Fruit fly (Drosophila melanogaster) whole organism, embryonic: ENCODE results near the gene Ilk.

Experiments used
- Atf-2 ChIP-seq: fragments of 200-800 bp; sonication (Bioruptor generic); optimal IDR thresholded peaks from 2 replicates; lab custom pipeline; 2016; ENCODE audit warnings: missing biosample characterization, missing genetic modification characterization
- Atf3 ChIP-seq: fragments of 200-800 bp; sonication (Bioruptor generic); optimal IDR thresholded peaks from 3 replicates; lab custom pipeline; 2016; ENCODE audit warnings: missing biosample characterization, missing genetic modification characterization
- CG10321 ChIP-seq: fragments of 200-800 bp; sonication (Bioruptor generic); IDR thresholded peaks from 2 replicates; pipeline ENCODE4 v1.3.6; 2022; ENCODE audit warnings: missing biosample characterization, missing genetic modification characterization
- CG10543 ChIP-seq: fragments of 200-800 bp; sonication (Bioruptor generic); optimal IDR thresholded peaks from 3 replicates; lab custom pipeline; 2017; ENCODE audit warnings: missing biosample characterization, mild to moderate bottlenecking, missing genetic modification characterization, moderate library complexity
- CG11093 ChIP-seq: fragments of 200-800 bp; sonication (Bioruptor generic); IDR thresholded peaks from 3 replicates; pipeline ENCODE4 v1.3.6; 2022; ENCODE audit warnings: missing biosample characterization, missing genetic modification characterization
- CG12219 ChIP-seq: fragments of 200-800 bp; sonication (Bioruptor generic); optimal IDR thresholded peaks from 3 replicates; lab custom pipeline; 2018; ENCODE audit warnings: missing biosample characterization, mild to moderate bottlenecking, missing genetic modification characterization
- CG14710 ChIP-seq: fragments of 200-800 bp; sonication (Bioruptor generic); optimal IDR thresholded peaks from 3 replicates; lab custom pipeline; 2019; ENCODE audit warnings: missing biosample characterization, mild to moderate bottlenecking, missing genetic modification characterization, moderate library complexity
- CG15696 ChIP-seq: fragments of 200-800 bp; sonication (Bioruptor generic); optimal IDR thresholded peaks from 2 replicates; lab custom pipeline; 2019; ENCODE audit warnings: missing biosample characterization, mild to moderate bottlenecking, missing genetic modification characterization, moderate library complexity
- CG17802 ChIP-seq: fragments of 200-800 bp; sonication (Bioruptor generic); optimal IDR thresholded peaks from 2 replicates; lab custom pipeline; 2018; ENCODE audit warnings: missing biosample characterization, mild to moderate bottlenecking, missing genetic modification characterization, moderate library complexity
- CG17912 ChIP-seq: fragments of 200-800 bp; sonication (Bioruptor generic); optimal IDR thresholded peaks from 2 replicates; lab custom pipeline; 2018; ENCODE audit warnings: missing biosample characterization, mild to moderate bottlenecking, missing genetic modification characterization
- CG18599 ChIP-seq: fragments of 200-800 bp; sonication (Bioruptor generic); optimal IDR thresholded peaks from 3 replicates; lab custom pipeline; 2017; ENCODE audit warnings: missing biosample characterization, missing genetic modification characterization, mild to moderate bottlenecking, moderate library complexity, missing genetic modification reagents
- CG30403 ChIP-seq: fragments of 200-800 bp; sonication (Bioruptor generic); optimal IDR thresholded peaks from 3 replicates; lab custom pipeline; 2016; ENCODE audit warnings: missing biosample characterization, missing genetic modification characterization
- CG30431 ChIP-seq: fragments of 200-800 bp; sonication (Bioruptor generic); optimal IDR thresholded peaks from 2 replicates; lab custom pipeline; 2017; ENCODE audit warnings: missing biosample characterization, missing genetic modification characterization
- CG33557 ChIP-seq: fragments of 200-800 bp; sonication (Bioruptor generic); optimal IDR thresholded peaks from 2 replicates; lab custom pipeline; 2019; ENCODE audit warnings: missing biosample characterization, mild to moderate bottlenecking, missing genetic modification characterization, moderate library complexity
- CG7928 ChIP-seq: fragments of 200-800 bp; sonication (Bioruptor generic); optimal IDR thresholded peaks from 2 replicates; lab custom pipeline; 2017; ENCODE audit warnings: missing biosample characterization, mild to moderate bottlenecking, missing genetic modification characterization
- CG8281 ChIP-seq: fragments of 200-800 bp; sonication (Bioruptor generic); optimal IDR thresholded peaks from 2 replicates; lab custom pipeline; 2018; ENCODE audit warnings: missing biosample characterization, mild to moderate bottlenecking, missing genetic modification characterization, moderate library complexity
- CG8765 ChIP-seq: fragments of 200-800 bp; sonication (Bioruptor generic); IDR thresholded peaks from 2 replicates; pipeline ENCODE4 v1.3.6; 2022; ENCODE audit warnings: missing biosample characterization, missing genetic modification characterization
- CG8944 ChIP-seq: fragments of 200-800 bp; sonication (Bioruptor generic); optimal IDR thresholded peaks from 3 replicates; lab custom pipeline; 2016; ENCODE audit warnings: missing biosample characterization, missing genetic modification characterization
- CG9817 ChIP-seq: fragments of 200-800 bp; sonication (Bioruptor generic); optimal IDR thresholded peaks from 2 replicates; lab custom pipeline; 2018; ENCODE audit warnings: missing biosample characterization, mild to moderate bottlenecking, missing genetic modification characterization, moderate library complexity
- CHES-1-like ChIP-seq: fragments of 200-800 bp; sonication (Bioruptor generic); optimal IDR thresholded peaks from 2 replicates; lab custom pipeline; 2016; ENCODE audit warnings: missing biosample characterization, missing genetic modification characterization
- Chrac-16 ChIP-seq: fragments of 200-800 bp; sonication (Bioruptor generic); optimal IDR thresholded peaks from 3 replicates; lab custom pipeline; 2016; ENCODE audit warnings: missing biosample characterization, missing genetic modification characterization
- Deaf1 ChIP-seq: fragments of 200-800 bp; optimal IDR thresholded peaks from 3 replicates; lab custom pipeline; 2019; ENCODE audit warnings: missing biosample characterization, mild to moderate bottlenecking, missing genetic modification characterization, moderate library complexity
- Ets97D ChIP-seq: fragments of 200-800 bp; sonication (Bioruptor generic); optimal IDR thresholded peaks from 3 replicates; lab custom pipeline; 2016; ENCODE audit warnings: missing biosample characterization, missing genetic modification characterization
- Fer2 ChIP-seq: fragments of 200-800 bp; sonication (Bioruptor generic); optimal IDR thresholded peaks from 2 replicates; lab custom pipeline; 2018; ENCODE audit warnings: missing biosample characterization, mild to moderate bottlenecking, missing genetic modification characterization, moderate library complexity
- Hand ChIP-seq: fragments of 200-800 bp; sonication (Bioruptor generic); optimal IDR thresholded peaks from 2 replicates; lab custom pipeline; 2017; ENCODE audit warnings: mild to moderate bottlenecking, missing biosample characterization, missing genetic modification reagents, missing genetic modification characterization
- Hr39 ChIP-seq: fragments of >200 bp; optimal IDR thresholded peaks from 2 replicates; lab custom pipeline; 2017
- Max ChIP-seq: fragments of 200-800 bp; sonication (Bioruptor generic); optimal IDR thresholded peaks from 2 replicates; lab custom pipeline; 2016; ENCODE audit warnings: missing biosample characterization, mild to moderate bottlenecking, missing genetic modification characterization
- Opbp ChIP-seq: fragments of 200-800 bp; sonication (Bioruptor generic); IDR thresholded peaks from 3 replicates; pipeline ENCODE4 v1.3.6; 2022; ENCODE audit warnings: missing biosample characterization, missing genetic modification characterization; ENCODE audit not compliant: partially characterized antibody
- Sox100B ChIP-seq: fragments of 200-800 bp; sonication (Bioruptor generic); optimal IDR thresholded peaks from 3 replicates; lab custom pipeline; 2018; ENCODE audit warnings: missing biosample characterization, mild to moderate bottlenecking, missing genetic modification characterization
- Spps ChIP-seq: fragments of 200-800 bp; sonication (Bioruptor generic); optimal IDR thresholded peaks from 2 replicates; lab custom pipeline; 2018; ENCODE audit warnings: missing biosample characterization, mild to moderate bottlenecking, missing genetic modification characterization
- Sry-β ChIP-seq: fragments of 200-800 bp; sonication (Bioruptor generic); optimal IDR thresholded peaks from 2 replicates; lab custom pipeline; 2018; ENCODE audit warnings: missing biosample characterization, mild to moderate bottlenecking, missing genetic modification characterization, moderate library complexity
- Ssrp ChIP-seq: fragments of 200-800 bp; sonication (Bioruptor generic); optimal IDR thresholded peaks from 2 replicates; lab custom pipeline; 2018; ENCODE audit warnings: missing biosample characterization, mild to moderate bottlenecking, missing genetic modification characterization, moderate library complexity
- TFAM ChIP-seq: fragments of 200-800 bp; sonication (Bioruptor generic); optimal IDR thresholded peaks from 2 replicates; lab custom pipeline; 2017; ENCODE audit warnings: missing biosample characterization, missing genetic modification characterization, inconsistent platforms
- Taf1 ChIP-seq: fragments of 200-800 bp; sonication (Bioruptor generic); IDR thresholded peaks from 2 replicates; pipeline ENCODE4 v1.3.6; 2022; ENCODE audit warnings: missing biosample characterization, missing genetic modification characterization
- Tbp ChIP-seq: fragments of >200 bp; optimal IDR thresholded peaks from 2 replicates; lab custom pipeline; 2018; ENCODE audit warnings: missing biosample characterization, missing genetic modification characterization
- az2 ChIP-seq: fragments of 200-800 bp; sonication (Bioruptor generic); optimal IDR thresholded peaks from 3 replicates; lab custom pipeline; 2016; ENCODE audit warnings: missing biosample characterization, missing genetic modification characterization
- bsh ChIP-seq, 2 experiments: fragments of 200-800 bp; sonication (Bioruptor generic); optimal IDR thresholded peaks; 2 replicates each; lab custom pipeline; 2017 to 2018; ENCODE audit warnings: mild to moderate bottlenecking in 2 of 2, missing biosample characterization in 2 of 2, missing genetic modification characterization in 2 of 2, moderate library complexity in 1 of 2
- da ChIP-seq: fragments of 200-800 bp; sonication (Bioruptor generic); optimal IDR thresholded peaks from 2 replicates; lab custom pipeline; 2016; ENCODE audit warnings: missing biosample characterization, missing genetic modification characterization
- en ChIP-seq: fragments of 200-800 bp; sonication (Bioruptor generic); optimal IDR thresholded peaks from 2 replicates; lab custom pipeline; 2016; ENCODE audit warnings: missing biosample characterization, missing genetic modification characterization
- eve ChIP-seq, 2 experiments: fragments of >200 bp; optimal IDR thresholded peaks; 2 replicates each; lab custom pipeline; 2017; ENCODE audit warnings: missing biosample characterization in 2 of 2, missing genetic modification characterization in 2 of 2
- fru ChIP-seq: fragments of >200 bp; optimal IDR thresholded peaks from 2 replicates; lab custom pipeline; 2017
- fu2 ChIP-seq: fragments of 200-800 bp; sonication (Bioruptor generic); optimal IDR thresholded peaks from 2 replicates; lab custom pipeline; 2016; ENCODE audit warnings: missing biosample characterization, missing genetic modification characterization
- ham ChIP-seq: fragments of 200-800 bp; sonication (Bioruptor generic); IDR thresholded peaks from 2 replicates; pipeline ENCODE4 v1.3.6; 2022; ENCODE audit warnings: missing biosample characterization, missing genetic modification characterization
- ind ChIP-seq: fragments of 200-800 bp; sonication (Bioruptor generic); optimal IDR thresholded peaks from 3 replicates; lab custom pipeline; 2016; ENCODE audit warnings: missing biosample characterization, missing genetic modification characterization
- nmo ChIP-seq: fragments of 200-800 bp; sonication (Bioruptor generic); optimal IDR thresholded peaks from 2 replicates; lab custom pipeline; 2018; ENCODE audit warnings: missing biosample characterization, mild to moderate bottlenecking, missing genetic modification characterization, moderate library complexity
- otp ChIP-seq: fragments of 200-800 bp; sonication (Bioruptor generic); IDR thresholded peaks from 3 replicates; pipeline ENCODE4, ENCODE4 v1.3.6; 2022; ENCODE audit warnings: missing biosample characterization, missing genetic modification characterization
- scrt ChIP-seq: fragments of 200-800 bp; sonication (Bioruptor generic); optimal IDR thresholded peaks from 2 replicates; lab custom pipeline; 2018; ENCODE audit warnings: missing biosample characterization, mild to moderate bottlenecking, missing genetic modification characterization, moderate library complexity
- sd ChIP-seq: fragments of 200-800 bp; sonication (Bioruptor generic); optimal IDR thresholded peaks from 3 replicates; lab custom pipeline; 2018; ENCODE audit warnings: missing biosample characterization, mild to moderate bottlenecking, missing genetic modification characterization, moderate library complexity
- so ChIP-seq: fragments of 200-800 bp; sonication (Bioruptor generic); IDR thresholded peaks from 3 replicates; pipeline ENCODE4 v1.3.6; 2022; ENCODE audit warnings: missing biosample characterization, missing genetic modification characterization
- tin ChIP-seq: fragments of 200-800 bp; sonication (Bioruptor generic); optimal IDR thresholded peaks from 3 replicates; lab custom pipeline; 2016; ENCODE audit warnings: missing biosample characterization, missing genetic modification characterization

Ilk gene

DNA sequence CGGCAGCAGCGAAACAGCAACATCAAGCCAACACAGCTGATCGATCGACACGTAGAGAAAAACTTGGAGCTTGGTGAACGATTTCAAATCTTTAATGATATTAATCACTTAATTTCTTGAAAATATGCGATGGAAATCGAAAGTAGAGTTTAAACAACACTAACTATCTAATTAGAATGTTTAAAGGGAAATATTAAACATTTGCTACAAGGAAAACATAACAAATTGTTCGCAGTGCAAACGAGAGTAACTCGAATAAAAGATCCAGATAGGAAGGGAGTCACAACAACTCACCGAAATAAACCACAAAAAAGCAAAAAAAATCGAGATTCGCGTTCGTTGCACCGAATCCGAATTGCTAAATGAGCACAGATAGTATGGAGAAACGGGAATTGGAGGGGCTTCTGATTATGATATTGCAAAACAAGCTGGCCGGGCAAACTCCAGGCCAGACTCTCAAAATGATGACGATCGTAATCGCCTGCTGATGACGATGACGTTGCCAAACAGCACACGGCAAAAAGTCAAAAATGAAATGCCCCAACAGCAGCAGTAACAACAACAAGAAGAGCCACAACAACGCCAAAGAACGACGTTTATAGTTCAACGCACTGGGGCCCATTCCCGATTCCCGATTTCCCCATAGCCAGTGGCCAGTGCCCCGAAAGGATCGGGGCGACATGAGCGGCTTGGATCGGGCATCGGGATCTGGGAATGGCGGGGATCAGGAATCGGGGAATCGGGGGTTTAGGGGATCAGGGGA is 37.2 kb downstream of the Ilk start (continued):
- TF ChIP-seq Sry-β (GFP tag; lab: Kevin White, UChicago) (no peak), tin (GFP tag; lab: Kevin White, UChicago) (peak; percentile 35), Hr39 (lab: Kevin White, UChicago) (no peak), CG14710 (tag; lab: Kevin White, UChicago) (peak; percentile 52), so (GFP tag; lab: Robert Waterston, UW) (no peak), fu2 (GFP tag; lab: Kevin White, UChicago) (no peak), CG9817 (tag; lab: Kevin White, UChicago) (no peak), ham (no peak), Atf-2 (no peak), TFAM (GFP tag; lab: Kevin White, UChicago) (no peak), Ets97D (GFP tag; lab: Kevin White, UChicago) (no peak), Max (GFP tag; lab: Kevin White, UChicago) (no peak), CG8944 (no peak), Opbp (GFP tag; lab: Robert Waterston, UW) (no peak), Ssrp (tag; lab: Kevin White, UChicago) (peak; percentile 44), Atf3 (GFP tag; lab: Kevin White, UChicago) (no peak), bsh (GFP tag; optimal IDR thresholded peaks at IDR 0.05; lab: Kevin White, UChicago) (peak; percentile 70 to 90), CG12219 (peak; percentile 19), CG18599 (GFP tag; lab: Kevin White, UChicago) (no peak), CG11093 (no peak), da (no peak), CG10543 (GFP tag; lab: Kevin White, UChicago) (no peak), fru (lab: Kevin White, UChicago) (no peak), CG7928 (GFP tag; lab: Kevin White, UChicago) (no peak), CG17802 (tag; lab: Kevin White, UChicago) (no peak), CG17912 (GFP tag; lab: Kevin White, UChicago) (no peak), Tbp (no peak), otp (GFP tag; lab: Robert Waterston, UW) (0 out of 3 replicates have a peak, but pooled peaks have one; percentile 21), CG30431 (GFP tag; lab: Kevin White, UChicago) (no peak), ind (GFP tag; lab: Kevin White, UChicago) (peak; percentile 29), CG10321 (GFP tag; lab: Robert Waterston, UW) (no peak), CG30403 (GFP tag; lab: Kevin White, UChicago) (peak; percentile 51), CHES-1-like (GFP tag; lab: Kevin White, UChicago) (no peak), Spps (tag; lab: Kevin White, UChicago) (peak; percentile 40), CG15696 (no peak), en (no peak), CG8281 (no peak), az2 (GFP tag; lab: Kevin White, UChicago) (peak; percentile 41), CG8765 (GFP tag; lab: Robert Waterston, UW) (no peak), nmo (GFP tag; lab: Kevin White, UChicago) (peak; percentile 73), Deaf1 (tag; lab: Kevin White, UChicago) (no peak), Chrac-16 (peak; percentile 24), Taf1 (no peak), Sox100B (GFP tag; lab: Kevin White, UChicago) (peak; percentile 41), eve (GFP tag; optimal IDR thresholded peaks at IDR 0.05; lab: Kevin White, UChicago) (peak in 1 of 2 experiments; percentile 58), Fer2 (tag; lab: Kevin White, UChicago) (no peak), CG33557 (no peak), Hand (GFP tag; lab: Kevin White, UChicago) (no peak), sd (tag; lab: Kevin White, UChicago) (no peak), scrt (no peak)
